Worm (Caenorhabditis elegans) whole organism, young adult: ENCODE data around the gene lbp-7.
A peak's percentile ranks its signal among the peaks of the same experiment; 100 is the strongest.

Experiments
- C17E4.6 ChIP-seq: fragments of 200-800 bp; sonication (Bioruptor generic); IDR thresholded peaks from 2 replicates; pipeline ENCODE4 v1.3.6; 2022; ENCODE audit warnings: missing genetic modification reagents, missing genetic modification characterization, missing compliant biosample characterization
- F22D6.2 ChIP-seq: sonication (generic microtip); optimal IDR thresholded peaks from 2 replicates; lab custom pipeline; 2016; ENCODE audit warnings: mild to moderate bottlenecking, missing genetic modification characterization, missing compliant biosample characterization
- F33H1.4 ChIP-seq: fragments of 200-800 bp; sonication (Bioruptor generic); IDR thresholded peaks from 2 replicates; pipeline ENCODE4 v1.3.6; 2022; ENCODE audit warnings: missing genetic modification reagents, missing genetic modification characterization, missing compliant biosample characterization
- F37B4.10 ChIP-seq: fragments of 200-800 bp; sonication (Bioruptor generic); IDR thresholded peaks from 2 replicates; pipeline ENCODE4 v1.3.6; 2022; ENCODE audit warnings: missing genetic modification characterization, missing compliant biosample characterization
- F39B2.1 ChIP-seq: fragments of 200-800 bp; sonication (Bioruptor generic); IDR thresholded peaks from 2 replicates; pipeline ENCODE4 v1.3.6; 2022; ENCODE audit warnings: missing genetic modification reagents, missing genetic modification characterization, missing compliant biosample characterization
- F49E8.2 ChIP-seq: sonication (generic microtip); optimal IDR thresholded peaks from 3 replicates; lab custom pipeline; 2017; ENCODE audit warnings: missing genetic modification characterization, mild to moderate bottlenecking, missing compliant biosample characterization, antibody characterized with exemption, moderate library complexity; ENCODE audit not compliant: insufficient read depth
- K12H6.12 ChIP-seq: fragments of 200-800 bp; sonication (Bioruptor generic); optimal IDR thresholded peaks from 2 replicates; lab custom pipeline; 2018; ENCODE audit warnings: mild to moderate bottlenecking, missing genetic modification characterization, missing compliant biosample characterization
- T07F8.4 ChIP-seq: sonication (generic microtip); optimal IDR thresholded peaks from 2 replicates; lab custom pipeline; 2016; ENCODE audit warnings: mild to moderate bottlenecking, missing genetic modification characterization, moderate library complexity, missing compliant biosample characterization
- T26A5.8 ChIP-seq: sonication (generic microtip); optimal IDR thresholded peaks from 2 replicates; lab custom pipeline; 2016; ENCODE audit warnings: missing genetic modification characterization, missing compliant biosample characterization
- Y56A3A.18 ChIP-seq: fragments of 200-800 bp; sonication (Bioruptor generic); IDR thresholded peaks from 2 replicates; pipeline ENCODE4 v1.3.6; 2022; ENCODE audit warnings: missing genetic modification reagents, missing genetic modification characterization, missing compliant biosample characterization
- attf-5 ChIP-seq: fragments of 200-800 bp; sonication (Bioruptor generic); optimal IDR thresholded peaks from 2 replicates; lab custom pipeline; 2018; ENCODE audit warnings: mild to moderate bottlenecking, missing genetic modification characterization, missing compliant biosample characterization
- bed-2 ChIP-seq: fragments of 200-800 bp; sonication (Bioruptor generic); IDR thresholded peaks from 2 replicates; pipeline ENCODE4 v1.3.6; 2022; ENCODE audit warnings: missing genetic modification reagents, missing genetic modification characterization, missing compliant biosample characterization
- ccch-3 ChIP-seq: fragments of 200-800 bp; sonication (Bioruptor generic); optimal IDR thresholded peaks from 2 replicates; lab custom pipeline; 2018; ENCODE audit warnings: mild to moderate bottlenecking, missing genetic modification characterization, missing compliant biosample characterization
- cebp-1 ChIP-seq, 2 experiments: fragments of 200-800 bp in 1 of 2; sonication (Bioruptor generic) in 1 of 2; sonication (generic microtip) in 1 of 2; IDR thresholded peaks in 1 of 2; optimal IDR thresholded peaks in 1 of 2; 2 replicates each; pipeline versions ENCODE4 v1.3.6 to Lab custom; 2017 to 2022; ENCODE audit warnings: missing compliant biosample characterization in 2 of 2, missing genetic modification characterization in 2 of 2, mild to moderate bottlenecking in 1 of 2, missing genetic modification reagents in 1 of 2, moderate library complexity in 1 of 2
- ceh-27 ChIP-seq: fragments of 200-800 bp; sonication (Bioruptor generic); optimal IDR thresholded peaks from 2 replicates; lab custom pipeline; 2018; ENCODE audit warnings: mild to moderate bottlenecking, missing genetic modification characterization, moderate library complexity, missing compliant biosample characterization
- ceh-40 ChIP-seq: fragments of 200-800 bp; sonication (Bioruptor generic); IDR thresholded peaks from 2 replicates; pipeline ENCODE4 v1.3.6; 2022; ENCODE audit warnings: missing genetic modification characterization, missing compliant biosample characterization
- ceh-91 ChIP-seq: fragments of 200-800 bp; sonication (Bioruptor generic); IDR thresholded peaks from 2 replicates; pipeline ENCODE4 v1.3.6; 2022; ENCODE audit warnings: missing genetic modification reagents, missing genetic modification characterization, missing compliant biosample characterization
- die-1 ChIP-seq: sonication (generic microtip); optimal IDR thresholded peaks from 2 replicates; lab custom pipeline; 2016; ENCODE audit warnings: missing genotype, mild to moderate bottlenecking, missing genetic modification characterization, missing compliant biosample characterization
- egl-44 ChIP-seq: fragments of 200-800 bp; sonication (Bioruptor generic); IDR thresholded peaks from 2 replicates; pipeline ENCODE4 v1.3.6; 2022; ENCODE audit warnings: missing genetic modification reagents, missing genetic modification characterization, missing compliant biosample characterization
- egrh-3 ChIP-seq: fragments of 200-800 bp; sonication (Bioruptor generic); IDR thresholded peaks from 2 replicates; pipeline ENCODE4 v1.3.6; 2022; ENCODE audit warnings: missing genetic modification reagents, missing genetic modification characterization, missing compliant biosample characterization
- ets-4 ChIP-seq: fragments of 200-800 bp; sonication (Bioruptor generic); optimal IDR thresholded peaks from 2 replicates; lab custom pipeline; 2018; ENCODE audit warnings: mild to moderate bottlenecking, missing genetic modification characterization, missing compliant biosample characterization
- gei-17 ChIP-seq: fragments of 200-800 bp; sonication (Bioruptor generic); optimal IDR thresholded peaks from 2 replicates; lab custom pipeline; 2018; ENCODE audit warnings: mild to moderate bottlenecking, missing genetic modification characterization, missing compliant biosample characterization
- hlh-12 ChIP-seq: sonication (generic microtip); optimal IDR thresholded peaks from 2 replicates; lab custom pipeline; 2016; ENCODE audit warnings: missing genetic modification characterization, missing compliant biosample characterization
- lag-1 ChIP-seq: fragments of 200-800 bp; sonication (Bioruptor generic); IDR thresholded peaks from 2 replicates; pipeline ENCODE4 v1.3.6; 2022; ENCODE audit warnings: missing genetic modification reagents, missing genetic modification characterization, missing compliant biosample characterization
- let-526 ChIP-seq: fragments of 200-800 bp; sonication (Bioruptor generic); IDR thresholded peaks from 2 replicates; pipeline ENCODE4 v1.3.6; 2022; ENCODE audit warnings: missing genetic modification reagents, missing genetic modification characterization, missing compliant biosample characterization
- let-607 ChIP-seq, 2 experiments: fragments of 200-800 bp in 1 of 2; sonication (Bioruptor generic) in 1 of 2; sonication (generic microtip) in 1 of 2; optimal IDR thresholded peaks; 2 replicates each; lab custom pipeline; 2016 to 2018; ENCODE audit warnings: mild to moderate bottlenecking in 2 of 2, missing compliant biosample characterization in 2 of 2, missing genetic modification characterization in 2 of 2, moderate library complexity in 2 of 2, missing genotype in 1 of 2
- lin-35 ChIP-seq, 3 experiments: fragments of 150-350 bp in 2 of 3; sonication (generic microtip) in 1 of 3; optimal IDR thresholded peaks; 2 replicates each; lab custom pipeline; 2014 to 2018; ENCODE audit warnings: missing biosample characterization in 3 of 3, missing genetic modification characterization in 3 of 3, missing genetic modification reagents in 3 of 3
- lin-40 ChIP-seq: sonication (generic microtip); optimal IDR thresholded peaks from 2 replicates; lab custom pipeline; 2016; ENCODE audit warnings: missing genetic modification characterization, mild to moderate bottlenecking, missing compliant biosample characterization, missing genotype, missing genetic modification reagents
- madf-6 ChIP-seq: fragments of 200-800 bp; sonication (Bioruptor generic); IDR thresholded peaks from 2 replicates; pipeline ENCODE4 v1.3.6; 2022; ENCODE audit warnings: missing genetic modification reagents, missing genetic modification characterization, missing compliant biosample characterization
- madf-8 ChIP-seq: fragments of 200-800 bp; sonication (Bioruptor generic); conservative IDR thresholded peaks from 2 replicates; pipeline ENCODE4 v1.3.6; 2022; ENCODE audit warnings: missing genetic modification reagents, missing genetic modification characterization, missing compliant biosample characterization
- mxl-1 ChIP-seq: sonication (generic microtip); optimal IDR thresholded peaks from 2 replicates; lab custom pipeline; 2016; ENCODE audit warnings: missing genetic modification characterization, missing compliant biosample characterization
- nfya-1 ChIP-seq: sonication (generic microtip); optimal IDR thresholded peaks from 2 replicates; lab custom pipeline; 2017; ENCODE audit warnings: antibody characterized with exemption, missing compliant biosample characterization, missing genetic modification characterization, borderline replicate concordance; ENCODE audit not compliant: insufficient read depth
- nfya-2 ChIP-seq: fragments of 200-800 bp; sonication (Bioruptor generic); IDR thresholded peaks from 2 replicates; pipeline ENCODE4 v1.3.6; 2022; ENCODE audit warnings: missing genetic modification reagents, missing genetic modification characterization, missing compliant biosample characterization
- nfyb-1 ChIP-seq: fragments of 200-800 bp; sonication (Bioruptor generic); IDR thresholded peaks from 2 replicates; pipeline ENCODE4 v1.3.6; 2022; ENCODE audit warnings: missing genetic modification reagents, missing genetic modification characterization, missing compliant biosample characterization
- nhr-120 ChIP-seq: fragments of 200-800 bp; sonication (Bioruptor generic); IDR thresholded peaks from 2 replicates; pipeline ENCODE4 v1.3.6; 2022; ENCODE audit warnings: missing genetic modification characterization, missing compliant biosample characterization
- nhr-27 ChIP-seq: fragments of 200-800 bp; sonication (Bioruptor generic); optimal IDR thresholded peaks from 2 replicates; lab custom pipeline; 2018; ENCODE audit warnings: mild to moderate bottlenecking, missing genetic modification characterization, moderate library complexity, missing compliant biosample characterization
- rcor-1 ChIP-seq: fragments of 200-800 bp; sonication (Bioruptor generic); IDR thresholded peaks from 2 replicates; pipeline ENCODE4 v1.3.6; 2022; ENCODE audit warnings: missing genetic modification reagents, missing genetic modification characterization, missing compliant biosample characterization
- rec-8 ChIP-seq, 2 experiments: sonication (generic microtip); optimal IDR thresholded peaks; 2 replicates each; lab custom pipeline; 2016; ENCODE audit warnings: mild to moderate bottlenecking in 2 of 2, missing genetic modification characterization in 2 of 2, missing genetic modification reagents in 2 of 2, missing genotype in 2 of 2, missing biosample characterization in 1 of 2, missing compliant biosample characterization in 1 of 2, moderate library complexity in 1 of 2
- snpc-3.4 ChIP-seq: sonication (generic microtip); optimal IDR thresholded peaks from 2 replicates; lab custom pipeline; 2017; ENCODE audit warnings: missing genetic modification characterization, mild to moderate bottlenecking, missing compliant biosample characterization, antibody characterized with exemption, moderate library complexity, missing genotype, missing genetic modification reagents
- tbp1 ChIP-seq: fragments of 200-800 bp; sonication (Bioruptor generic); optimal IDR thresholded peaks from 2 replicates; lab custom pipeline; 2018; ENCODE audit warnings: mild to moderate bottlenecking, missing genetic modification characterization, missing compliant biosample characterization
- tbx-9 ChIP-seq: sonication (generic microtip); optimal IDR thresholded peaks from 2 replicates; lab custom pipeline; 2016; ENCODE audit warnings: borderline replicate concordance, missing genetic modification characterization, inconsistent platforms, missing compliant biosample characterization
- tlf-1 ChIP-seq: fragments of 200-800 bp; sonication (Bioruptor generic); optimal IDR thresholded peaks from 2 replicates; lab custom pipeline; 2018; ENCODE audit warnings: mild to moderate bottlenecking, missing genetic modification characterization, missing compliant biosample characterization
- unc-130 ChIP-seq: sonication (generic microtip); optimal IDR thresholded peaks from 2 replicates; lab custom pipeline; 2016; ENCODE audit warnings: missing genetic modification reagents, missing genetic modification characterization, missing compliant biosample characterization
- zfh-2 ChIP-seq: fragments of 200-800 bp; sonication (Bioruptor generic); conservative IDR thresholded peaks from 2 replicates; pipeline ENCODE4 v1.3.6; 2022; ENCODE audit warnings: missing genetic modification reagents, missing genetic modification characterization, missing compliant biosample characterization
- ztf-22 ChIP-seq: fragments of 200-800 bp; sonication (Bioruptor generic); optimal IDR thresholded peaks from 2 replicates; lab custom pipeline; 2018; ENCODE audit warnings: mild to moderate bottlenecking, missing genetic modification characterization, moderate library complexity, missing compliant biosample characterization
- ztf-6 ChIP-seq: fragments of 200-800 bp; sonication (Bioruptor generic); IDR thresholded peaks from 2 replicates; pipeline ENCODE4 v1.3.6; 2022; ENCODE audit warnings: missing genetic modification reagents, missing genetic modification characterization, missing compliant biosample characterization

The lbp-7 gene

ce11 chrV:13907557-13908104, 28.3 kb downstream of the lbp-7 start (continued):
- TF ChIP-seq tbx-9 (tag; lab: Kevin White, UChicago): no peak
- TF ChIP-seq rec-8 (tag; optimal IDR thresholded peaks at IDR 0.05; lab: Kevin White, UChicago): no peak
- peak; percentile 77 for TF ChIP-seq cebp-1 (GFP tag; IDR thresholded peaks at IDR 0.05; lab: Robert Waterston, UW)
- TF ChIP-seq cebp-1 (tag; optimal IDR thresholded peaks at IDR 0.05; lab: Kevin White, UChicago): peak; percentile 94
- peak; percentile 95 for TF ChIP-seq nfyb-1 (GFP tag; lab: Robert Waterston, UW)
- no peak for TF ChIP-seq T26A5.8
- TF ChIP-seq madf-8 (GFP tag; lab: Robert Waterston, UW): no peak
- peak; percentile 77 for TF ChIP-seq egl-44 (GFP tag; lab: Robert Waterston, UW)
- peak; percentile 68 for TF ChIP-seq attf-5 (GFP tag; lab: Kevin White, UChicago)
- TF ChIP-seq nhr-27: no peak
- 0 out of 2 replicates have a peak, but pooled peaks have one; percentile 34 for TF ChIP-seq C17E4.6
- TF ChIP-seq Y56A3A.18 (GFP tag; lab: Robert Waterston, UW): peak; percentile 94
- peak; percentile 55 for TF ChIP-seq K12H6.12
- TF ChIP-seq ceh-40: 0 out of 2 replicates have a peak, but pooled peaks have one; percentile 61
- TF ChIP-seq madf-6 (GFP tag; lab: Robert Waterston, UW): no peak; the same call in 1 of the 2 replicates
- TF ChIP-seq lin-35 (GFP tag; optimal IDR thresholded peaks at IDR 0.05; lab: Kevin White, UChicago): peak in 1 of 3 experiments; percentile 55
- TF ChIP-seq unc-130 (GFP tag; lab: Kevin White, UChicago): no peak
- 0 out of 2 replicates have a peak, but pooled peaks have one; percentile 69 for TF ChIP-seq lag-1 (GFP tag; lab: Robert Waterston, UW)
- peak; percentile 22 for TF ChIP-seq lin-40 (tag; lab: Kevin White, UChicago)
- TF ChIP-seq ccch-3: no peak
- TF ChIP-seq ztf-22: peak; percentile 76
- TF ChIP-seq ets-4 (GFP tag; lab: Kevin White, UChicago): peak; percentile 81
- TF ChIP-seq let-607 (tag; optimal IDR thresholded peaks at IDR 0.05; lab: Kevin White, UChicago): peak; percentile 4 to 34
- no peak for TF ChIP-seq mxl-1 (tag; lab: Kevin White, UChicago)
- TF ChIP-seq ceh-27 (GFP tag; lab: Kevin White, UChicago): peak; percentile 41
- TF ChIP-seq hlh-12 (tag; lab: Kevin White, UChicago): no peak
- peak; percentile 84 for TF ChIP-seq let-526
- no peak for TF ChIP-seq nfya-2 (GFP tag; lab: Robert Waterston, UW)
- TF ChIP-seq T07F8.4 (tag; lab: Kevin White, UChicago): no peak
- TF ChIP-seq F37B4.10 (GFP tag; lab: Robert Waterston, UW): peak; percentile 93; the same call in 1 of the 2 replicates
- TF ChIP-seq egrh-3 (GFP tag; lab: Robert Waterston, UW): no peak
- TF ChIP-seq bed-2 (GFP tag; lab: Robert Waterston, UW): no peak
- no peak for TF ChIP-seq snpc-3.4 (tag; lab: Kevin White, UChicago)
- TF ChIP-seq tlf-1 (GFP tag; lab: Kevin White, UChicago): peak; percentile 91
- TF ChIP-seq F49E8.2: no peak
- TF ChIP-seq rcor-1 (GFP tag; lab: Robert Waterston, UW): peak; percentile 19; the same call in 1 of the 2 replicates
- peak; percentile 71 for TF ChIP-seq tbp1 (GFP tag; lab: Kevin White, UChicago)
- TF ChIP-seq gei-17 (GFP tag; lab: Kevin White, UChicago): peak; percentile 76
- TF ChIP-seq F22D6.2: peak; percentile 56
- TF ChIP-seq F39B2.1: no peak
- no peak for TF ChIP-seq nhr-120 (GFP tag; lab: Robert Waterston, UW)
- peak; percentile 35 for TF ChIP-seq die-1 (tag; lab: Kevin White, UChicago)
- no peak for TF ChIP-seq ztf-6 (GFP tag; lab: Robert Waterston, UW)
- TF ChIP-seq F33H1.4 (GFP tag; lab: Robert Waterston, UW): no peak; the same call in none of the 2 replicates
- TF ChIP-seq ceh-91 (GFP tag; lab: Robert Waterston, UW): no peak
- TF ChIP-seq zfh-2: no peak
- TF ChIP-seq nfya-1: no peak
